Worm (Caenorhabditis elegans) whole organism, late embryonic: ENCODE data around the gene col-183.

Experiments
- T23F11.4 ChIP-seq: fragments of 200-800 bp; sonication (Bioruptor generic); optimal IDR thresholded peaks from 2 replicates; lab custom pipeline; 2018; ENCODE audit warnings: mild to moderate bottlenecking, missing genetic modification characterization, missing compliant biosample characterization
- ceh-30 ChIP-seq: fragments of 150-350 bp; optimal IDR thresholded peaks from 2 replicates; lab custom pipeline; 2014; ENCODE audit warnings: missing biosample characterization, missing genetic modification characterization
- ceh-9 ChIP-seq: sonication (generic microtip); optimal IDR thresholded peaks from 2 replicates; lab custom pipeline; 2016; ENCODE audit warnings: mild to moderate bottlenecking, missing genetic modification characterization, inconsistent platforms, missing compliant biosample characterization
- che-1 ChIP-seq: sonication (generic microtip); optimal IDR thresholded peaks from 2 replicates; lab custom pipeline; 2016; ENCODE audit warnings: mild to moderate bottlenecking, missing genetic modification characterization, missing compliant biosample characterization
- dmd-4 ChIP-seq: sonication (generic microtip); optimal IDR thresholded peaks from 2 replicates; lab custom pipeline; 2016; ENCODE audit warnings: borderline replicate concordance, missing genetic modification characterization, missing compliant biosample characterization
- elt-2 ChIP-seq: sonication (generic microtip); optimal IDR thresholded peaks from 2 replicates; lab custom pipeline; 2016; ENCODE audit warnings: missing genetic modification reagents, missing genetic modification characterization, missing compliant biosample characterization
- elt-4 ChIP-seq: sonication (generic microtip); optimal IDR thresholded peaks from 2 replicates; lab custom pipeline; 2016; ENCODE audit warnings: missing genetic modification characterization, missing compliant biosample characterization
- eyg-1 ChIP-seq: sonication (generic microtip); optimal IDR thresholded peaks from 2 replicates; lab custom pipeline; 2016; ENCODE audit warnings: missing genotype, missing genetic modification characterization, missing compliant biosample characterization
- unc-86 ChIP-seq: sonication (generic microtip); optimal IDR thresholded peaks from 2 replicates; lab custom pipeline; 2016; ENCODE audit warnings: missing genetic modification characterization, missing compliant biosample characterization
- zip-5 ChIP-seq: sonication (generic microtip); optimal IDR thresholded peaks from 2 replicates; lab custom pipeline; 2016; ENCODE audit warnings: missing genetic modification characterization, missing compliant biosample characterization

DNA sequence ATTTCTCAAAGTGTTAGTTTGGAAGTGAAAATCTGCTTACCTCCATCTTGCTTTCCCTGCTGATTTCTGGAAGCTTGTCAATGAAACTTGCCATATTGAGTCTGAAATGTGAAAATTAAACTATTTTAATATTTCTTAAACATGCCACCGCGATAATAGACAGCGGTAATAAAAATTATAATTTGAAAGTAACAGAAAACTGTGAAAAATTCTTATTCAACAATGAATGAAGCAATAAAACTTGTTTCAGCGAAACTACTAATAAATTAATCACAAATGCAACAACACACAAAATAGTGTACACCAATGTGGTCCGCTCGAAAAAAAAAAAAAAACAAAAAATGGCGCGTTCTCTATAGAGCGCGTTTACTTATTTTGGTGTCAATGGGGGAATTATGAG is 16.0 kb downstream of the col-183 start, which contains the start of gene F02D10.6:
- no peak for TF ChIP-seq ceh-30 (tag; lab: Kevin White, UChicago)
- TF ChIP-seq T23F11.4 (GFP tag; lab: Kevin White, UChicago): no peak
- no peak for TF ChIP-seq unc-86 (tag; lab: Kevin White, UChicago)
- TF ChIP-seq zip-5 (tag; lab: Kevin White, UChicago): no peak
- TF ChIP-seq ceh-9 (tag; lab: Kevin White, UChicago): no peak
- TF ChIP-seq dmd-4: no peak
- no peak for TF ChIP-seq elt-4 (tag; lab: Kevin White, UChicago)
- TF ChIP-seq che-1 (tag; lab: Kevin White, UChicago): no peak
- no peak for TF ChIP-seq elt-2 (tag; lab: Kevin White, UChicago)
- TF ChIP-seq eyg-1 (tag; lab: Kevin White, UChicago): no peak
